Worm (Caenorhabditis elegans) whole organism, L4 larva: ENCODE measurements around the gene ttc-17.

Experiments used
- F26F4.8 ChIP-seq: fragments of 200-800 bp; sonication (Bioruptor generic); conservative IDR thresholded peaks from 2 replicates; pipeline ENCODE4 v1.3.6; 2022; ENCODE audit warnings: missing genetic modification characterization, missing compliant biosample characterization
- F44E2.7 ChIP-seq: fragments of 200-800 bp; sonication (Bioruptor generic); IDR thresholded peaks from 2 replicates; pipeline ENCODE4 v2.1.2; 2022; ENCODE audit warnings: missing genetic modification characterization, missing compliant biosample characterization
- T20F7.1 ChIP-seq: fragments of 200-800 bp; sonication (Bioruptor generic); optimal IDR thresholded peaks from 2 replicates; lab custom pipeline; 2018; ENCODE audit warnings: mild to moderate bottlenecking, missing genetic modification characterization, missing compliant biosample characterization
- arid-1 ChIP-seq: fragments of 200-800 bp; sonication (Bioruptor generic); conservative IDR thresholded peaks from 2 replicates; pipeline ENCODE4 v1.3.6; 2022; ENCODE audit warnings: missing genetic modification reagents, missing genetic modification characterization, missing compliant biosample characterization
- ceh-28 ChIP-seq: fragments of 150-350 bp; optimal IDR thresholded peaks from 2 replicates; lab custom pipeline; 2014; ENCODE audit warnings: missing biosample characterization, missing genetic modification reagents, missing genetic modification characterization
- ceh-32 ChIP-seq: sonication (generic microtip); optimal IDR thresholded peaks from 2 replicates; lab custom pipeline; 2016; ENCODE audit warnings: mild to moderate bottlenecking, missing genetic modification characterization, missing compliant biosample characterization; ENCODE audit not compliant: poor library complexity
- daf-16 ChIP-seq, 3 experiments: sonication (generic microtip); optimal IDR thresholded peaks; 2 replicates each; lab custom pipeline; 2016 to 2017; ENCODE audit warnings: missing genetic modification characterization in 3 of 3, missing genetic modification reagents in 3 of 3, mild to moderate bottlenecking in 2 of 3, missing compliant biosample characterization in 2 of 3, missing biosample characterization in 1 of 3, moderate library complexity in 1 of 3
- egl-43 ChIP-seq: fragments of 200-800 bp; sonication (Bioruptor generic); IDR thresholded peaks from 2 replicates; pipeline ENCODE4 v1.3.6; 2022; ENCODE audit warnings: missing genetic modification reagents, missing genetic modification characterization, missing compliant biosample characterization
- hlh-11 ChIP-seq: fragments of 200-800 bp; sonication (Bioruptor generic); optimal IDR thresholded peaks from 2 replicates; lab custom pipeline; 2018; ENCODE audit warnings: mild to moderate bottlenecking, missing genetic modification characterization, missing compliant biosample characterization
- lin-13 ChIP-seq: fragments of 150-350 bp; optimal IDR thresholded peaks from 2 replicates; lab custom pipeline; 2014; ENCODE audit warnings: missing biosample characterization, missing genetic modification reagents, missing genetic modification characterization
- mes-2 ChIP-seq: sonication (generic microtip); optimal IDR thresholded peaks from 2 replicates; lab custom pipeline; 2016; ENCODE audit warnings: missing genotype, mild to moderate bottlenecking, missing genetic modification characterization, missing compliant biosample characterization; ENCODE audit not compliant: poor library complexity, severe bottlenecking
- nhr-102 ChIP-seq: sonication (generic microtip); optimal IDR thresholded peaks from 2 replicates; lab custom pipeline; 2016; ENCODE audit warnings: mild to moderate bottlenecking, missing genetic modification characterization, moderate library complexity, missing compliant biosample characterization
- nhr-11 ChIP-seq: fragments of 150-350 bp; optimal IDR thresholded peaks from 2 replicates; lab custom pipeline; 2014; ENCODE audit warnings: missing biosample characterization, missing genetic modification characterization
- spr-1 ChIP-seq: sonication (generic microtip); optimal IDR thresholded peaks from 2 replicates; lab custom pipeline; 2016; ENCODE audit warnings: mild to moderate bottlenecking, missing genetic modification characterization, missing compliant biosample characterization
- ztf-11 ChIP-seq: fragments of 150-350 bp; optimal IDR thresholded peaks from 2 replicates; lab custom pipeline; 2014; ENCODE audit warnings: missing biosample characterization, missing genetic modification characterization

The ttc-17 gene

DNA sequence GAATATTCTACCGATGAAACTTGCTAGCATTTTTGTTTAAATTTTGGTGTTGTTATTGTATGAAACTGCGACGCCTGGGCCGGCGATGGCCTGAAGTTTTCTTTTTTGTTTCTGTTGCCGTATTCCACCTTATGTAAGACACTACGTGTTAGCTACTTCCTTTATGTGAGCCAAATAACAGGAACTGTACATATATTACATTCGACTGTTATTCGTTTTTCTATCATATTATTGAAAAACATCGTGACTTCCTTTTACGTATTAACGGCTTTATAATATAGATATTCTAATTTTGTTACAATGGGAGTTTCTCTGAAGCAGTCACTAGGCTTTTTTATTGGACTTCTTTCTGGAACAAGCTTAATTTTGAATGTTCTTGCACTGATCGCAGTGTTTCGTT is 48.4 kb downstream of the ttc-17 start, which contains the start of gene srx-3:
TSS of gene srx-3 (plus strand) at position 301 of the 400 bp plus-strand sequence.
- no peak for TF ChIP-seq arid-1 (GFP tag; lab: Robert Waterston, UW)
- no peak for TF ChIP-seq ceh-32 (tag; lab: Kevin White, UChicago)
- TF ChIP-seq mes-2 (tag; lab: Kevin White, UChicago), result no peak
- no peak for TF ChIP-seq spr-1 (tag; lab: Kevin White, UChicago)
- no peak for TF ChIP-seq ztf-11 (tag; lab: Kevin White, UChicago)
- TF ChIP-seq T20F7.1 (GFP tag; lab: Kevin White, UChicago), result no peak
- TF ChIP-seq F44E2.7 (GFP tag; lab: Robert Waterston, UW), result no peak
- no peak for TF ChIP-seq F26F4.8
- TF ChIP-seq egl-43 (GFP tag; lab: Robert Waterston, UW), result no peak
- TF ChIP-seq hlh-11 (tag; lab: Kevin White, UChicago), result no peak
- TF ChIP-seq ceh-28, result no peak
- no peak for TF ChIP-seq daf-16 (GFP tag; optimal IDR thresholded peaks at IDR 0.05; lab: Kevin White, UChicago)
- no peak for TF ChIP-seq daf-16 (tag; optimal IDR thresholded peaks at IDR 0.05; lab: Kevin White, UChicago)
- no peak for TF ChIP-seq lin-13 (GFP tag; lab: Kevin White, UChicago)
- TF ChIP-seq, all 104 proteins: peak for 0

DNA sequence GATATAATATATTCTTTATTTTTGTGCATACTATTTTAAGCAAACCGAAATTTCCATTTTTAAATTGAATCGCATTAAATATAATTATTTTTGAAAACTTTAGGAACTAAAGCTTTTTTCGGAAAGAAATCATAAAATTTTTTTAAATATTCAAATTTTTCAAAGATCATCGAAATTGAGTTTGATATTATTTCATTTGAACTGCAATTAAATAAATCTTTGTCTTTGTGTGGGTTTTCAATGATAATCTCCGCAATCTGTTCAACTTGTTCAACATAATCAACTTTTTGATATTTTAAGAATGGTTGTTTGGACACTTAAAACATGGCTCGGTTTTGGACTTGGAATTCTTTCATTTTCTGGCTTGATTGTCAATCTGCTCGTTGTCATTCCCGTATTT is 52.3 kb downstream of the ttc-17 start, which contains the start of gene srx-2:
TSS of gene srx-2 (plus strand) at position 301 of the 400 bp plus-strand sequence.
- TF ChIP-seq nhr-102 (tag; lab: Kevin White, UChicago) (no peak), T20F7.1 (GFP tag; lab: Kevin White, UChicago) (no peak), nhr-11 (tag; lab: Kevin White, UChicago) (no peak)
